Worm (Caenorhabditis elegans) whole organism, early embryonic: ENCODE results near the gene btb-12.
"Not testable (repeated sequence)": the region's sequence is repeated elsewhere in the genome, so short reads cannot be mapped to it uniquely, and the experiment has no call there.

Experiments used
- B0310.2 ChIP-seq: sonication (generic microtip); optimal IDR thresholded peaks from 2 replicates; lab custom pipeline; 2016; ENCODE audit warnings: mild to moderate bottlenecking, missing genetic modification characterization, missing compliant biosample characterization
- F13C5.2 ChIP-seq: sonication (generic microtip); optimal IDR thresholded peaks from 2 replicates; lab custom pipeline; 2017; ENCODE audit warnings: mild to moderate bottlenecking, missing genetic modification characterization, inconsistent platforms, missing compliant biosample characterization
- ama-1 ChIP-seq: fragments of 150-350 bp; optimal IDR thresholded peaks from 2 replicates; lab custom pipeline; 2014
- ceh-13 ChIP-seq: fragments of 200-800 bp; sonication (Bioruptor generic); optimal IDR thresholded peaks from 2 replicates; lab custom pipeline; 2018; ENCODE audit warnings: mild to moderate bottlenecking, missing genetic modification characterization, missing compliant biosample characterization
- ets-7 ChIP-seq: sonication (generic microtip); optimal IDR thresholded peaks from 2 replicates; lab custom pipeline; 2016; ENCODE audit warnings: missing genotype, missing genetic modification characterization, missing compliant biosample characterization
- hmbx-1 ChIP-seq: sonication (generic microtip); optimal IDR thresholded peaks from 2 replicates; lab custom pipeline; 2016; ENCODE audit warnings: mild to moderate bottlenecking, missing genetic modification characterization, missing compliant biosample characterization
- hmg-4 ChIP-seq: fragments of 200-800 bp; sonication (Bioruptor generic); optimal IDR thresholded peaks from 2 replicates; lab custom pipeline; 2018; ENCODE audit warnings: mild to moderate bottlenecking, missing genetic modification characterization, missing compliant biosample characterization
- scrt-1 ChIP-seq: fragments of 200-800 bp; sonication (Bioruptor generic); IDR thresholded peaks from 2 replicates; pipeline ENCODE4 v1.3.6; 2022; ENCODE audit warnings: missing genetic modification characterization, missing compliant biosample characterization
- sea-1 ChIP-seq: fragments of 200-800 bp; sonication (Bioruptor generic); conservative IDR thresholded peaks from 2 replicates; pipeline ENCODE4 v1.3.6; 2022; ENCODE audit warnings: missing genetic modification characterization, missing compliant biosample characterization

- TF ChIP-seq F13C5.2 (tag; lab: Kevin White, UChicago); ceh-13 (GFP tag; lab: Kevin White, UChicago); ama-1; sea-1 (GFP tag; lab: Robert Waterston, UW); hmbx-1; hmg-4 (GFP tag; lab: Kevin White, UChicago); scrt-1 (GFP tag; lab: Robert Waterston, UW); B0310.2 (tag; lab: Kevin White, UChicago); ets-7 (tag; lab: Kevin White, UChicago): not testable (repeated sequence)
These were observed 18.6 kb upstream of the btb-12 start, which contains the start of gene srg-20 for ce11 chrII:1636392-1636791.
